Worm (Caenorhabditis elegans) whole organism, mixed stage, embryonic: ENCODE measurements around the gene gcy-20.

Experiments used
- M03D4.4 ChIP-seq: sonication (generic microtip); optimal IDR thresholded peaks from 2 replicates; lab custom pipeline; 2017; ENCODE audit warnings: mild to moderate bottlenecking, missing genetic modification characterization, missing compliant biosample characterization
- bed-3 ChIP-seq: fragments of 200-800 bp; sonication (Bioruptor generic); optimal IDR thresholded peaks from 3 replicates; lab custom pipeline; 2018; ENCODE audit warnings: mild to moderate bottlenecking, missing genetic modification characterization, moderate library complexity, missing compliant biosample characterization
- blmp-1 ChIP-seq: fragments of 150-350 bp; optimal IDR thresholded peaks from 2 replicates; lab custom pipeline; 2014; ENCODE audit warnings: missing biosample characterization, missing genetic modification characterization
- ceh-39 ChIP-seq: fragments of 150-350 bp; optimal IDR thresholded peaks from 2 replicates; lab custom pipeline; 2014; ENCODE audit warnings: missing biosample characterization, missing genetic modification characterization
- ceh-43 ChIP-seq: fragments of 200-800 bp; sonication (Bioruptor generic); optimal IDR thresholded peaks from 2 replicates; lab custom pipeline; 2018; ENCODE audit warnings: mild to moderate bottlenecking, missing genetic modification characterization, moderate library complexity, missing compliant biosample characterization
- ceh-83 ChIP-seq: fragments of 200-800 bp; sonication (Bioruptor generic); optimal IDR thresholded peaks from 2 replicates; lab custom pipeline; 2018; ENCODE audit warnings: mild to moderate bottlenecking, missing genetic modification characterization, missing compliant biosample characterization
- ces-1 ChIP-seq: fragments of 150-350 bp; optimal IDR thresholded peaks from 2 replicates; lab custom pipeline; 2014; ENCODE audit warnings: missing biosample characterization, missing genetic modification reagents, missing genetic modification characterization
- drap-1 ChIP-seq: fragments of 200-800 bp; sonication (Bioruptor generic); optimal IDR thresholded peaks from 3 replicates; lab custom pipeline; 2018; ENCODE audit warnings: mild to moderate bottlenecking, missing genetic modification characterization, missing compliant biosample characterization
- elt-1 ChIP-seq: sonication (generic microtip); optimal IDR thresholded peaks from 2 replicates; lab custom pipeline; 2017; ENCODE audit warnings: missing genetic modification characterization, mild to moderate bottlenecking, missing compliant biosample characterization, antibody characterized with exemption, moderate library complexity, borderline replicate concordance; ENCODE audit not compliant: insufficient read depth
- elt-3 ChIP-seq: fragments of 150-350 bp; optimal IDR thresholded peaks from 2 replicates; lab custom pipeline; 2014; ENCODE audit warnings: missing biosample characterization, missing genetic modification characterization
- flh-1 ChIP-seq: fragments of 200-800 bp; sonication (Bioruptor generic); optimal IDR thresholded peaks from 2 replicates; lab custom pipeline; 2018; ENCODE audit warnings: mild to moderate bottlenecking, missing genetic modification characterization, moderate library complexity, missing compliant biosample characterization
- ham-2 ChIP-seq: fragments of 200-800 bp; sonication (Bioruptor generic); optimal IDR thresholded peaks from 2 replicates; lab custom pipeline; 2018; ENCODE audit warnings: mild to moderate bottlenecking, missing genetic modification characterization, missing compliant biosample characterization
- hlh-1 ChIP-seq: fragments of 150-350 bp; optimal IDR thresholded peaks from 2 replicates; lab custom pipeline; 2014; ENCODE audit warnings: missing biosample characterization, missing genetic modification reagents, missing genetic modification characterization
- lin-13 ChIP-seq: fragments of 150-350 bp; optimal IDR thresholded peaks from 2 replicates; lab custom pipeline; 2014; ENCODE audit warnings: missing biosample characterization, missing genetic modification characterization
- lin-32 ChIP-seq: fragments of 200-800 bp; sonication (Bioruptor generic); optimal IDR thresholded peaks from 2 replicates; lab custom pipeline; 2018; ENCODE audit warnings: mild to moderate bottlenecking, missing genetic modification characterization, missing compliant biosample characterization
- lsy-2 ChIP-seq: fragments of 150-350 bp; optimal IDR thresholded peaks from 2 replicates; lab custom pipeline; 2014; ENCODE audit warnings: missing biosample characterization, missing genetic modification characterization
- mab-5 ChIP-seq: fragments of 150-350 bp; optimal IDR thresholded peaks from 2 replicates; lab custom pipeline; 2014; ENCODE audit warnings: missing biosample characterization, missing genetic modification characterization
- mep-1 ChIP-seq: fragments of 150-350 bp; optimal IDR thresholded peaks from 2 replicates; lab custom pipeline; 2017; ENCODE audit warnings: missing biosample characterization, missing genetic modification reagents, missing genetic modification characterization, inconsistent platforms
- mls-2 ChIP-seq: sonication (generic microtip); optimal IDR thresholded peaks from 2 replicates; lab custom pipeline; 2016; ENCODE audit warnings: mild to moderate bottlenecking, missing genetic modification characterization, moderate library complexity, missing compliant biosample characterization
- nhr-12 ChIP-seq: fragments of 150-350 bp; optimal IDR thresholded peaks from 2 replicates; lab custom pipeline; 2014; ENCODE audit warnings: missing biosample characterization, missing genetic modification characterization
- nhr-2 ChIP-seq: fragments of 150-350 bp; optimal IDR thresholded peaks from 2 replicates; lab custom pipeline; 2014; ENCODE audit warnings: missing biosample characterization, missing genetic modification characterization
- nhr-237 ChIP-seq: fragments of 150-350 bp; optimal IDR thresholded peaks from 2 replicates; lab custom pipeline; 2014; ENCODE audit warnings: missing biosample characterization, missing genetic modification characterization
- nhr-28 ChIP-seq: fragments of 150-350 bp; optimal IDR thresholded peaks from 2 replicates; lab custom pipeline; 2014; ENCODE audit warnings: missing biosample characterization, missing genetic modification characterization
- nhr-76 ChIP-seq: sonication (generic microtip); optimal IDR thresholded peaks from 2 replicates; lab custom pipeline; 2017; ENCODE audit warnings: missing biosample characterization, missing genetic modification characterization
- sem-2 ChIP-seq: fragments of 200-800 bp; sonication (Bioruptor generic); optimal IDR thresholded peaks from 2 replicates; lab custom pipeline; 2018; ENCODE audit warnings: mild to moderate bottlenecking, missing genetic modification characterization, missing compliant biosample characterization
- snpc-4 ChIP-seq: fragments of 150-350 bp; optimal IDR thresholded peaks from 2 replicates; lab custom pipeline; 2014; ENCODE audit warnings: missing biosample characterization, missing genetic modification characterization
- sptf-1 ChIP-seq: sonication (generic microtip); optimal IDR thresholded peaks from 2 replicates; lab custom pipeline; 2017; ENCODE audit warnings: mild to moderate bottlenecking, missing genetic modification characterization, moderate library complexity, missing compliant biosample characterization
- tbx-8 ChIP-seq: fragments of 200-800 bp; sonication (Bioruptor generic); optimal IDR thresholded peaks from 2 replicates; lab custom pipeline; 2018; ENCODE audit warnings: mild to moderate bottlenecking, missing genetic modification characterization, moderate library complexity, missing compliant biosample characterization
- unc-39 ChIP-seq: fragments of 150-350 bp; optimal IDR thresholded peaks from 2 replicates; lab custom pipeline; 2014; ENCODE audit warnings: missing biosample characterization, missing genetic modification characterization
- unc-62 ChIP-seq: fragments of 150-350 bp; optimal IDR thresholded peaks from 2 replicates; lab custom pipeline; 2014; ENCODE audit warnings: missing biosample characterization, missing genetic modification reagents, missing genetic modification characterization
- zip-8 ChIP-seq: fragments of 150-350 bp; optimal IDR thresholded peaks from 2 replicates; lab custom pipeline; 2014; ENCODE audit warnings: missing biosample characterization, missing genetic modification characterization
- ztf-11 ChIP-seq: fragments of 150-350 bp; optimal IDR thresholded peaks from 2 replicates; lab custom pipeline; 2014; ENCODE audit warnings: missing biosample characterization, missing genetic modification characterization

Gene gcy-20

DNA sequence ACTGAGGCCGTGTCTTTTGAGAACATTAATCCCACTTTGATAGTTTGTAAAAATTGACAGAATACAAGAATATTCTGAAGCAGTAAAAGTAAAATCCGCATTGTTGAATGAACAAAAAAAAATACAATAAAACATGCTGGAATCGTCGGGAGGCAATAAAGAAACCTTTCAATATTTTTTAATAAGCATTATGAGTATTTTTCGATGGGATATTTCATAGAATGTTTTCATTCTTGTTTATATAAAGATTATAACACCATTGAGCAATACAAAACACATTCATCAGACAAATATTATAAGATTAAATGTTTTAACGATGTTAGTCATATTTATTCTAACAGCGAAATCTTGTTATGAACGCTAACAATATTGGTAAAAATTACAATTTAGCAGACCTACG, at the start of gene gcy-20:
Gene gcy-20, minus strand, starts transcription at position 101 of the 400 bp plus-strand sequence.
- no peak for TF ChIP-seq bed-3 (GFP tag; lab: Kevin White, UChicago)
- no peak for TF ChIP-seq unc-39 (tag; lab: Kevin White, UChicago)
- no peak for TF ChIP-seq nhr-2
- TF ChIP-seq lin-32 (GFP tag; lab: Kevin White, UChicago) = no peak
- no peak for TF ChIP-seq ham-2
- TF ChIP-seq hlh-1 = no peak
- TF ChIP-seq sem-2 = no peak
- no peak for TF ChIP-seq ces-1
- no peak for TF ChIP-seq ztf-11 (tag; lab: Kevin White, UChicago)
- TF ChIP-seq zip-8 (tag; lab: Kevin White, UChicago) = no peak
- no peak for TF ChIP-seq snpc-4
- no peak for TF ChIP-seq lsy-2 (tag; lab: Kevin White, UChicago)

DNA sequence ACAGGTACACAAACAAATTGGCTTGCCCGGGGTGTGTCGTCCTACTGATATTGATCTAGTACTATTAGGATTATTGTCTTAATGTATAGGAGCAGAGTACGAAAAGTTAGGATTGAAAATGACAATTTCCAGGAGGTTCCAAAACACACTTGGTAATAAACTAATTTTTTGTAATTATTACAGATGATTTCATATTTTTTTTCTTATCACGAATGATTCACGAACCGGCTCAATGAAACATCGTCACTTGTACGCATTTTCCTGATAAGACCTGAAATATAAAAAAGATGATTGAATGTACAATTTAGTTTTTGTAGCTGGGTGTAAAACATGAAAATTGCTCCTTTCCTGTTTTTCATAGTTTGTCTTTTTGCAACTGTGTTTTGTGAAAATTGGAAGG, 48.9 kb upstream of the gcy-20 start, which contains the start of the genes C31A11.13 and oac-6:
Gene C31A11.13, minus strand, starts transcription at position 113 of the 400 bp plus-strand sequence.
Gene oac-6, plus strand, starts transcription at position 279 of the 400 bp plus-strand sequence.
- TF ChIP-seq nhr-28 (tag; lab: Kevin White, UChicago) (no peak), lsy-2 (tag; lab: Kevin White, UChicago) (no peak), flh-1 (GFP tag; lab: Kevin White, UChicago) (no peak), snpc-4 (no peak), zip-8 (tag; lab: Kevin White, UChicago) (no peak), nhr-237 (no peak), ham-2 (no peak), ceh-83 (GFP tag; lab: Kevin White, UChicago) (no peak), ceh-39 (tag; lab: Kevin White, UChicago) (no peak), elt-3 (tag; lab: Kevin White, UChicago) (no peak), blmp-1 (tag; lab: Kevin White, UChicago) (no peak), nhr-76 (tag; lab: Kevin White, UChicago) (no peak), lin-13 (tag; lab: Kevin White, UChicago) (no peak), mep-1 (tag; lab: Kevin White, UChicago) (no peak), elt-1 (tag; lab: Kevin White, UChicago) (no peak)

DNA sequence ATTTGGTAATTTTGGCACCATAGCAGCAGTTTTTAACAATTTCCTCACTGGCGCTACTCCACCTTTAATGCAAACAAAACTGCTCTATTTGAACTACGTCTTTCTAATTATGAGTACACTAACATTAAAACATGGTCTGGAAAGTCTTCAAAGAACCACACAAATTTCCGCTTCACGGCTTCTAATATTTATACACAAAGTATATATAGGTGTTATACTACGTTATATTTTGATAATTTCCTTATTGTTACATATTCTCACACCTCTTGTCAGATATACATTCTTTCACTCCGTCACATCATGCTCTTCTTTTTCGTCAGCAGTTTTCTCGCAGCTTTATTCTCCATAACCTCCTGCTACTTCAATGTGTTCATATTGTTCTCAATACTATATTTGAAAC, 46.7 kb upstream of the gcy-20 start, which contains the start of gene srbc-82:
Gene srbc-82, plus strand, starts transcription at position 301 of the 400 bp plus-strand sequence.
- no peak for TF ChIP-seq nhr-12 (tag; lab: Kevin White, UChicago)
- TF ChIP-seq nhr-2 = no peak
- TF ChIP-seq mab-5 (tag; lab: Kevin White, UChicago) = no peak
- no peak for TF ChIP-seq snpc-4
- TF ChIP-seq zip-8 (tag; lab: Kevin White, UChicago) = no peak
- TF ChIP-seq ceh-43 (GFP tag; lab: Kevin White, UChicago) = no peak
- no peak for TF ChIP-seq ztf-11 (tag; lab: Kevin White, UChicago)
- no peak for TF ChIP-seq ceh-83 (GFP tag; lab: Kevin White, UChicago)
- no peak for TF ChIP-seq blmp-1 (tag; lab: Kevin White, UChicago)
- TF ChIP-seq elt-3 (tag; lab: Kevin White, UChicago) = no peak
- no peak for TF ChIP-seq ham-2
- TF ChIP-seq sem-2 = no peak
- TF ChIP-seq lin-32 (GFP tag; lab: Kevin White, UChicago) = no peak
- no peak for TF ChIP-seq ces-1
- no peak for TF ChIP-seq drap-1
- no peak for TF ChIP-seq ceh-39 (tag; lab: Kevin White, UChicago)
- no peak for TF ChIP-seq elt-1 (tag; lab: Kevin White, UChicago)
- TF ChIP-seq tbx-8 (GFP tag; lab: Kevin White, UChicago) = no peak
- no peak for TF ChIP-seq M03D4.4
- TF ChIP-seq nhr-76 (tag; lab: Kevin White, UChicago) = no peak

DNA sequence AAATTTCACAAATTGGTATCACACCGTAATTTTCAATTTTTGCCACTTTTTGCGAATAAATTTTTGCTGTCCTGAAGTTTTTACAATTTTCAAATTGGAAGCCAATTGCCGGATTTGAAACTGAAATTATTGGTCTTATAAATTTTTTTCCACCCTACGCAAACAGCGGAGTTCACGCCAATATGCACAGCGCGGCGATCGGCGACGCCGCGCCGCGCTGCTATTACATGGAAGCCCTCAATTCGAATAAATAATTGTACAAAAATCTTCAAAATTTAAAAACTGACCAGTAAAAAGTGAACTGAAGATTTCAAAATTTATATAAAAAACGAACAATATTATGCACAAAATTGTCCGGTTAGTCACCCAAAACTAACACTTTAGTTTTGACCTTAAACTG, 46.2 kb upstream of the gcy-20 start:
- no peak for TF ChIP-seq mls-2 (tag; lab: Kevin White, UChicago)
- no peak for TF ChIP-seq lin-13 (tag; lab: Kevin White, UChicago)
- no peak for TF ChIP-seq nhr-12 (tag; lab: Kevin White, UChicago)
- no peak for TF ChIP-seq sem-2
- TF ChIP-seq elt-3 (tag; lab: Kevin White, UChicago) = no peak
- TF ChIP-seq sptf-1 (tag; lab: Kevin White, UChicago) = no peak
- TF ChIP-seq drap-1 = no peak
- no peak for TF ChIP-seq lsy-2 (tag; lab: Kevin White, UChicago)
- TF ChIP-seq hlh-1 = no peak

DNA sequence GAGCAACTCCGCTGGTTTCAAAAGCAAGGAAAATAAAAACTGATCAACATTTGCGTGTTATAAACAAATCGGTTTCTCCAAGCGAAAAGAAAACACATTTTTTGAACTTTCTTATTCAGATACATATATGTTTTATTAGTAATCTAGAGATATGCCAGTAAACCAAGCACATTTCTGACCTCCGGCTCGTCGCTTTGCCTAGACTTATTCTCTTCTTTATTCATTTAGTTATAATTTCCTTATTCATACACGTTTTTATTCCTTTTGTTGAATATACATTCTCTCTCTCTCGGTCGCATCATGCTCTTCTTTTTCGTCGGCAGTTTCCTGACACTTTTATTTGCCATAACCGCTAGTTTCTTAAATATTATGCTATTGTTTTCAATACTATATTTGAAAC, 45.1 kb upstream of the gcy-20 start, which contains the start of gene srbc-84:
Gene srbc-84, plus strand, starts transcription at position 301 of the 400 bp plus-strand sequence.
- TF ChIP-seq mep-1 (tag; lab: Kevin White, UChicago) (no peak), sptf-1 (tag; lab: Kevin White, UChicago) (no peak), flh-1 (GFP tag; lab: Kevin White, UChicago) (no peak), unc-62 (no peak), nhr-237 (no peak), sem-2 (no peak)
